Fruit fly (Drosophila melanogaster) ovary, adult (tissue): ENCODE measurements around the gene corto.
A peak's percentile ranks its signal among the peaks of the same experiment; 100 is the strongest.

Experiments used
- CG17801 ChIP-seq: fragments of 200-800 bp; optimal IDR thresholded peaks from 2 replicates; lab custom pipeline; 2019; ENCODE audit warnings: missing biosample characterization, mild to moderate bottlenecking, missing genetic modification characterization, moderate library complexity; ENCODE audit not compliant: partially characterized antibody

corto gene

dm6 chr3R:5087833-5088262 lies 976 bp upstream of the corto start:
- peak; percentile 25 for TF ChIP-seq CG17801 (GFP tag; lab: Kevin White, UChicago)

dm6 chr3R:5086471-5086821 lies 426 bp downstream of the corto start:
- TF ChIP-seq CG17801 (GFP tag; lab: Kevin White, UChicago), result peak; percentile 67

- no peak for TF ChIP-seq CG17801 (GFP tag; lab: Kevin White, UChicago)
These were observed 1.5 kb downstream of the corto start for dm6 chr3R:5085381-5085780.

dm6 chr3R:5084413-5084812 lies 2.5 kb downstream of the corto start:
- TF ChIP-seq CG17801 (GFP tag; lab: Kevin White, UChicago), result no peak

- TF ChIP-seq CG17801 (GFP tag; lab: Kevin White, UChicago), result no peak
These were observed 3.8 kb downstream of the corto start for dm6 chr3R:5082955-5083537.

- TF ChIP-seq CG17801 (GFP tag; lab: Kevin White, UChicago), result no peak
These were observed 5.2 kb downstream of the corto start for dm6 chr3R:5081671-5082070.

dm6 chr3R:5080538-5080838 lies 6.4 kb downstream of the corto start:
- TF ChIP-seq CG17801 (GFP tag; lab: Kevin White, UChicago), result no peak

dm6 chr3R:5079786-5080537 lies 6.9 kb downstream of the corto start:
- TF ChIP-seq CG17801 (GFP tag; lab: Kevin White, UChicago), result no peak

dm6 chr3R:5076835-5077710 lies 9.8 kb downstream of the corto start:
- no peak for TF ChIP-seq CG17801 (GFP tag; lab: Kevin White, UChicago)

dm6 chr3R:5075934-5076834 lies 10.7 kb downstream of the corto start:
- no peak for TF ChIP-seq CG17801 (GFP tag; lab: Kevin White, UChicago)

- TF ChIP-seq CG17801 (GFP tag; lab: Kevin White, UChicago), result no peak
These were observed 13.1 kb downstream of the corto start for dm6 chr3R:5073809-5074208.

- TF ChIP-seq CG17801 (GFP tag; lab: Kevin White, UChicago), result no peak
These were observed 19.5 kb downstream of the corto start for dm6 chr3R:5067380-5067779.

dm6 chr3R:5066528-5067167 lies 20.2 kb downstream of the corto start:
- TF ChIP-seq CG17801 (GFP tag; lab: Kevin White, UChicago), result no peak

- no peak for TF ChIP-seq CG17801 (GFP tag; lab: Kevin White, UChicago)
These were observed 21.2 kb downstream of the corto start for dm6 chr3R:5065656-5066077.
